Worm (Caenorhabditis elegans) whole organism, late embryonic: ENCODE results near the gene cyp-33C5.

Experiments
- C08G9.2 ChIP-seq: sonication (generic microtip); optimal IDR thresholded peaks from 2 replicates; lab custom pipeline; 2016; ENCODE audit warnings: mild to moderate bottlenecking, missing genetic modification characterization, moderate library complexity, missing compliant biosample characterization
- F13H6.1 ChIP-seq: sonication (generic microtip); optimal IDR thresholded peaks from 2 replicates; lab custom pipeline; 2016; ENCODE audit warnings: missing genetic modification characterization, missing compliant biosample characterization
- K09A11.1 ChIP-seq: sonication (generic microtip); optimal IDR thresholded peaks from 2 replicates; lab custom pipeline; 2017; ENCODE audit warnings: antibody characterized with exemption, mild to moderate bottlenecking, missing genetic modification characterization, missing compliant biosample characterization; ENCODE audit not compliant: insufficient read depth
- T23F11.4 ChIP-seq: fragments of 200-800 bp; sonication (Bioruptor generic); optimal IDR thresholded peaks from 2 replicates; lab custom pipeline; 2018; ENCODE audit warnings: mild to moderate bottlenecking, missing genetic modification characterization, missing compliant biosample characterization
- Y22D7AL.16 ChIP-seq: sonication (generic microtip); optimal IDR thresholded peaks from 2 replicates; lab custom pipeline; 2016; ENCODE audit warnings: missing genetic modification characterization, missing compliant biosample characterization
- ahr-1 ChIP-seq: sonication (generic microtip); optimal IDR thresholded peaks from 2 replicates; lab custom pipeline; 2016; ENCODE audit warnings: missing genetic modification characterization, missing compliant biosample characterization
- ceh-14 ChIP-seq: sonication (generic microtip); optimal IDR thresholded peaks from 2 replicates; lab custom pipeline; 2016; ENCODE audit warnings: missing genotype, missing genetic modification characterization, missing compliant biosample characterization
- ceh-18 ChIP-seq: sonication (generic microtip); optimal IDR thresholded peaks from 2 replicates; lab custom pipeline; 2016; ENCODE audit warnings: missing genetic modification characterization, missing compliant biosample characterization
- ceh-19 ChIP-seq: fragments of 200-800 bp; sonication (Bioruptor generic); optimal IDR thresholded peaks from 2 replicates; lab custom pipeline; 2018; ENCODE audit warnings: mild to moderate bottlenecking, missing genetic modification characterization, missing compliant biosample characterization
- ceh-2 ChIP-seq: sonication (generic microtip); optimal IDR thresholded peaks from 2 replicates; lab custom pipeline; 2016; ENCODE audit warnings: missing genotype, missing genetic modification characterization, missing compliant biosample characterization
- ceh-22 ChIP-seq: sonication (generic microtip); optimal IDR thresholded peaks from 2 replicates; lab custom pipeline; 2017; ENCODE audit warnings: missing biosample characterization, missing genetic modification characterization
- ceh-30 ChIP-seq: fragments of 150-350 bp; optimal IDR thresholded peaks from 2 replicates; lab custom pipeline; 2014; ENCODE audit warnings: missing biosample characterization, missing genetic modification characterization
- ceh-34 ChIP-seq: sonication (generic microtip); optimal IDR thresholded peaks from 2 replicates; lab custom pipeline; 2016; ENCODE audit warnings: mild to moderate bottlenecking, missing genetic modification characterization, missing compliant biosample characterization
- ceh-45 ChIP-seq: fragments of 200-800 bp; sonication (Bioruptor generic); IDR thresholded peaks from 2 replicates; pipeline ENCODE4 v1.3.6; 2022; ENCODE audit warnings: missing genetic modification reagents, missing genetic modification characterization, missing compliant biosample characterization
- ceh-6 ChIP-seq: fragments of 200-800 bp; sonication (Bioruptor generic); optimal IDR thresholded peaks from 2 replicates; lab custom pipeline; 2018; ENCODE audit warnings: mild to moderate bottlenecking, missing genetic modification characterization, missing compliant biosample characterization
- elt-2 ChIP-seq: sonication (generic microtip); optimal IDR thresholded peaks from 2 replicates; lab custom pipeline; 2016; ENCODE audit warnings: missing genetic modification reagents, missing genetic modification characterization, missing compliant biosample characterization
- ets-4 ChIP-seq: sonication (generic microtip); optimal IDR thresholded peaks from 2 replicates; lab custom pipeline; 2016; ENCODE audit warnings: missing genetic modification characterization, missing compliant biosample characterization
- eyg-1 ChIP-seq: sonication (generic microtip); optimal IDR thresholded peaks from 2 replicates; lab custom pipeline; 2016; ENCODE audit warnings: missing genotype, missing genetic modification characterization, missing compliant biosample characterization
- fkh-10 ChIP-seq: fragments of 150-350 bp; optimal IDR thresholded peaks from 2 replicates; lab custom pipeline; 2014; ENCODE audit warnings: missing biosample characterization, missing genetic modification reagents, missing genetic modification characterization
- fkh-6 ChIP-seq: sonication (generic microtip); optimal IDR thresholded peaks from 2 replicates; lab custom pipeline; 2016; ENCODE audit warnings: missing genetic modification characterization, missing compliant biosample characterization
- gmeb-2 ChIP-seq: sonication (generic microtip); optimal IDR thresholded peaks from 2 replicates; lab custom pipeline; 2016; ENCODE audit warnings: missing genetic modification characterization, inconsistent platforms, missing compliant biosample characterization
- hlh-30 ChIP-seq: sonication (generic microtip); optimal IDR thresholded peaks from 2 replicates; lab custom pipeline; 2017; ENCODE audit warnings: antibody characterized with exemption, missing genetic modification characterization, missing compliant biosample characterization; ENCODE audit not compliant: insufficient read depth
- hlh-6 ChIP-seq: sonication (generic microtip); optimal IDR thresholded peaks from 2 replicates; lab custom pipeline; 2016; ENCODE audit warnings: missing genotype, missing genetic modification characterization, missing compliant biosample characterization
- mec-3 ChIP-seq: sonication (generic microtip); optimal IDR thresholded peaks from 2 replicates; lab custom pipeline; 2016; ENCODE audit warnings: borderline replicate concordance, missing genetic modification characterization, missing compliant biosample characterization
- nfya-1 ChIP-seq: sonication (generic microtip); optimal IDR thresholded peaks from 2 replicates; lab custom pipeline; 2017; ENCODE audit warnings: missing genetic modification characterization, mild to moderate bottlenecking, missing compliant biosample characterization, antibody characterized with exemption, moderate library complexity
- nhr-11 ChIP-seq: fragments of 150-350 bp; optimal IDR thresholded peaks from 2 replicates; lab custom pipeline; 2014; ENCODE audit warnings: missing biosample characterization, missing genetic modification characterization
- npax-4 ChIP-seq: sonication (generic microtip); optimal IDR thresholded peaks from 2 replicates; lab custom pipeline; 2016; ENCODE audit warnings: missing genetic modification characterization, missing compliant biosample characterization
- pat-9 ChIP-seq: fragments of 200-800 bp; sonication (Bioruptor generic); optimal IDR thresholded peaks from 2 replicates; lab custom pipeline; 2018; ENCODE audit warnings: mild to moderate bottlenecking, missing genetic modification characterization, moderate library complexity, missing compliant biosample characterization
- pax-1 ChIP-seq: fragments of 150-350 bp; optimal IDR thresholded peaks from 2 replicates; lab custom pipeline; 2014; ENCODE audit warnings: missing biosample characterization, missing genetic modification characterization
- pha-4 ChIP-seq: fragments of 150-350 bp; optimal IDR thresholded peaks from 2 replicates; lab custom pipeline; 2018; ENCODE audit warnings: missing biosample characterization, missing genetic modification reagents, missing genetic modification characterization
- pqm-1 ChIP-seq: sonication (generic microtip); optimal IDR thresholded peaks from 2 replicates; lab custom pipeline; 2016; ENCODE audit warnings: missing genetic modification characterization, missing compliant biosample characterization
- ref-2 ChIP-seq: sonication (generic microtip); optimal IDR thresholded peaks from 2 replicates; lab custom pipeline; 2016; ENCODE audit warnings: missing genetic modification characterization, missing compliant biosample characterization
- sdc-2 ChIP-seq: sonication (generic microtip); optimal IDR thresholded peaks from 2 replicates; lab custom pipeline; 2016; ENCODE audit warnings: missing genotype, missing genetic modification characterization, missing compliant biosample characterization
- sox-4 ChIP-seq: sonication (generic microtip); optimal IDR thresholded peaks from 2 replicates; lab custom pipeline; 2017; ENCODE audit warnings: mild to moderate bottlenecking, missing genetic modification characterization, inconsistent platforms, missing compliant biosample characterization
- tbx-2 ChIP-seq: sonication (generic microtip); optimal IDR thresholded peaks from 2 replicates; lab custom pipeline; 2016; ENCODE audit warnings: missing genetic modification characterization, missing compliant biosample characterization
- tbx-7 ChIP-seq: sonication (generic microtip); optimal IDR thresholded peaks from 2 replicates; lab custom pipeline; 2016; ENCODE audit warnings: missing genotype, missing genetic modification characterization, missing compliant biosample characterization
- unc-42 ChIP-seq: sonication (generic microtip); optimal IDR thresholded peaks from 2 replicates; lab custom pipeline; 2016; ENCODE audit warnings: missing genotype, missing genetic modification characterization, missing compliant biosample characterization

cyp-33C5 gene

ce11 chrV:2218803-2219202, 26.0 kb upstream of the cyp-33C5 start, which contains the start of gene nhr-56:
nhr-56 (plus strand) TSS chrV:2219004.
- TF ChIP-seq hlh-30 (peak; percentile 22), ceh-30 (tag; lab: Kevin White, UChicago) (no peak), sdc-2 (no peak)

ce11 chrV:2221764-2222163, 23.0 kb upstream of the cyp-33C5 start, which contains the start of gene nhr-128:
nhr-128 (plus strand) TSS chrV:2222064.
- TF ChIP-seq ceh-30 (tag; lab: Kevin White, UChicago) (no peak), npax-4 (tag; lab: Kevin White, UChicago) (no peak), sdc-2 (no peak), nhr-11 (tag; lab: Kevin White, UChicago) (no peak), pqm-1 (no peak), gmeb-2 (no peak)
- TF ChIP-seq, all 69 proteins: peak for 0

ce11 chrV:2225130-2225529, 19.7 kb upstream of the cyp-33C5 start, which contains the start of gene nhr-103:
nhr-103 (plus strand) TSS chrV:2225430.
- TF ChIP-seq ahr-1 (tag; lab: Kevin White, UChicago), result no peak
- no peak for TF ChIP-seq fkh-6 (tag; lab: Kevin White, UChicago)
- no peak for TF ChIP-seq unc-42 (tag; lab: Kevin White, UChicago)
- TF ChIP-seq ceh-2 (tag; lab: Kevin White, UChicago), result no peak
- TF ChIP-seq eyg-1, result no peak

ce11 chrV:2226903-2227302, 17.9 kb upstream of the cyp-33C5 start, which contains the start of gene nhr-18:
nhr-18 (plus strand) TSS chrV:2227203.
- TF ChIP-seq nfya-1 (tag; lab: Kevin White, UChicago), result no peak

ce11 chrV:2228781-2229180, 16.0 kb upstream of the cyp-33C5 start, which contains the start of gene nhr-126:
nhr-126 (plus strand) TSS chrV:2229081.
- no peak for TF ChIP-seq F13H6.1
- no peak for TF ChIP-seq C08G9.2 (tag; lab: Kevin White, UChicago)
- TF ChIP-seq ceh-18, result no peak
- TF ChIP-seq ceh-34 (tag; lab: Kevin White, UChicago), result no peak
- TF ChIP-seq ref-2 (tag; lab: Kevin White, UChicago), result no peak
- no peak for TF ChIP-seq tbx-2 (tag; lab: Kevin White, UChicago)
- no peak for TF ChIP-seq mec-3
- TF ChIP-seq pax-1, result no peak
- TF ChIP-seq sox-4, result no peak
- no peak for TF ChIP-seq ceh-22 (tag; lab: Kevin White, UChicago)
- no peak for TF ChIP-seq tbx-7 (tag; lab: Kevin White, UChicago)
- TF ChIP-seq pqm-1, result no peak
- TF ChIP-seq ceh-45 (GFP tag; lab: Robert Waterston, UW), result no peak
- TF ChIP-seq ahr-1 (tag; lab: Kevin White, UChicago), result no peak
- TF ChIP-seq, all 69 proteins: peak for 0

ce11 chrV:2230912-2231311, 13.9 kb upstream of the cyp-33C5 start, which contains the start of gene nhr-134:
nhr-134 (plus strand) TSS chrV:2231223.
- TF ChIP-seq ref-2 (tag; lab: Kevin White, UChicago), result no peak
- no peak for TF ChIP-seq pqm-1
- TF ChIP-seq hlh-6 (tag; lab: Kevin White, UChicago), result no peak
- TF ChIP-seq gmeb-2, result no peak
- TF ChIP-seq ets-4 (tag; lab: Kevin White, UChicago), result no peak
- no peak for TF ChIP-seq elt-2 (tag; lab: Kevin White, UChicago)
- TF ChIP-seq Y22D7AL.16 (tag; lab: Kevin White, UChicago), result no peak
- TF ChIP-seq T23F11.4 (GFP tag; lab: Kevin White, UChicago), result no peak
- no peak for TF ChIP-seq sdc-2
- TF ChIP-seq pha-4 (tag; lab: Kevin White, UChicago), result no peak
- TF ChIP-seq ceh-34 (tag; lab: Kevin White, UChicago), result no peak
- TF ChIP-seq ceh-6 (GFP tag; lab: Kevin White, UChicago), result no peak
- no peak for TF ChIP-seq ceh-14 (tag; lab: Kevin White, UChicago)
- no peak for TF ChIP-seq tbx-2 (tag; lab: Kevin White, UChicago)
- no peak for TF ChIP-seq K09A11.1
- TF ChIP-seq ceh-19 (GFP tag; lab: Kevin White, UChicago), result no peak
- no peak for TF ChIP-seq pat-9 (tag; lab: Kevin White, UChicago)
- TF ChIP-seq pax-1, result no peak
- no peak for TF ChIP-seq tbx-7 (tag; lab: Kevin White, UChicago)
- TF ChIP-seq fkh-10, result no peak
